Fruit fly (Drosophila melanogaster) whole organism, embryonic: ENCODE data around the gene TTLL5.

Experiments used
- Antp ChIP-seq: fragments of 200-800 bp; sonication (Bioruptor generic); optimal IDR thresholded peaks from 3 replicates; lab custom pipeline; 2016; ENCODE audit warnings: missing biosample characterization, missing genetic modification characterization
- CG10267 ChIP-seq: fragments of 200-800 bp; sonication (Bioruptor generic); optimal IDR thresholded peaks from 2 replicates; lab custom pipeline; 2018; ENCODE audit warnings: missing biosample characterization, mild to moderate bottlenecking, missing genetic modification characterization, moderate library complexity
- CG12659 ChIP-seq: fragments of 200-800 bp; sonication (Bioruptor generic); optimal IDR thresholded peaks from 3 replicates; lab custom pipeline; 2017; ENCODE audit warnings: mild to moderate bottlenecking, missing biosample characterization, missing genetic modification reagents, missing genetic modification characterization
- CG13123 ChIP-seq: fragments of 200-800 bp; sonication (Bioruptor generic); optimal IDR thresholded peaks from 2 replicates; lab custom pipeline; 2016; ENCODE audit warnings: missing biosample characterization, missing genetic modification characterization
- CG14014 ChIP-seq: fragments of 200-800 bp; sonication (Bioruptor generic); IDR thresholded peaks from 2 replicates; pipeline ENCODE4 v1.3.6; 2022; ENCODE audit warnings: missing biosample characterization, missing genetic modification characterization
- CG15073 ChIP-seq: fragments of 200-800 bp; sonication (Bioruptor generic); optimal IDR thresholded peaks from 2 replicates; lab custom pipeline; 2016; ENCODE audit warnings: missing biosample characterization, missing genetic modification characterization
- CG1603 ChIP-seq: fragments of 200-800 bp; sonication (Bioruptor generic); optimal IDR thresholded peaks from 2 replicates; lab custom pipeline; 2019; ENCODE audit warnings: missing biosample characterization, mild to moderate bottlenecking, missing genetic modification characterization, moderate library complexity
- CG16779 ChIP-seq: fragments of 200-800 bp; sonication (Bioruptor generic); IDR thresholded peaks from 2 replicates; pipeline ENCODE4 v1.3.6; 2022; ENCODE audit warnings: missing biosample characterization, missing genetic modification characterization
- CG16815 ChIP-seq: fragments of 200-800 bp; sonication (Bioruptor generic); optimal IDR thresholded peaks from 3 replicates; lab custom pipeline; 2017; ENCODE audit warnings: missing biosample characterization, mild to moderate bottlenecking, missing genetic modification characterization
- CG17912 ChIP-seq: fragments of 200-800 bp; sonication (Bioruptor generic); optimal IDR thresholded peaks from 2 replicates; lab custom pipeline; 2018; ENCODE audit warnings: missing biosample characterization, mild to moderate bottlenecking, missing genetic modification characterization
- CG2116 ChIP-seq: fragments of 200-800 bp; sonication (Bioruptor generic); optimal IDR thresholded peaks from 3 replicates; lab custom pipeline; 2018; ENCODE audit warnings: missing biosample characterization, mild to moderate bottlenecking, missing genetic modification characterization
- CG2202 ChIP-seq: fragments of 200-800 bp; sonication (Bioruptor generic); optimal IDR thresholded peaks from 2 replicates; lab custom pipeline; 2018; ENCODE audit warnings: missing biosample characterization, mild to moderate bottlenecking, missing genetic modification characterization
- CG30431 ChIP-seq: fragments of 200-800 bp; sonication (Bioruptor generic); optimal IDR thresholded peaks from 2 replicates; lab custom pipeline; 2017; ENCODE audit warnings: missing biosample characterization, missing genetic modification characterization
- CG33557 ChIP-seq: fragments of 200-800 bp; sonication (Bioruptor generic); optimal IDR thresholded peaks from 2 replicates; lab custom pipeline; 2019; ENCODE audit warnings: missing biosample characterization, mild to moderate bottlenecking, missing genetic modification characterization, moderate library complexity
- CG4360 ChIP-seq: fragments of 200-800 bp; sonication (Bioruptor generic); IDR thresholded peaks from 2 replicates; pipeline ENCODE4 v1.3.6; 2022; ENCODE audit warnings: missing biosample characterization, missing genetic modification characterization
- CG4820 ChIP-seq: fragments of 200-800 bp; sonication (Bioruptor generic); optimal IDR thresholded peaks from 3 replicates; lab custom pipeline; 2016; ENCODE audit warnings: missing biosample characterization, missing genetic modification characterization
- CG6254 ChIP-seq: fragments of 200-800 bp; sonication (Bioruptor generic); optimal IDR thresholded peaks from 3 replicates; lab custom pipeline; 2017; ENCODE audit warnings: mild to moderate bottlenecking, missing biosample characterization, missing genetic modification reagents, missing genetic modification characterization
- CG6791 ChIP-seq: fragments of 200-800 bp; sonication (Bioruptor generic); IDR thresholded peaks from 3 replicates; pipeline ENCODE4 v1.3.6; 2022; ENCODE audit warnings: missing biosample characterization, missing genetic modification characterization; ENCODE audit not compliant: partially characterized antibody
- CG8281 ChIP-seq: fragments of 200-800 bp; sonication (Bioruptor generic); optimal IDR thresholded peaks from 2 replicates; lab custom pipeline; 2018; ENCODE audit warnings: missing biosample characterization, mild to moderate bottlenecking, missing genetic modification characterization, moderate library complexity
- CG8290 ChIP-seq, 3 experiments: fragments of 200-800 bp; sonication (Bioruptor generic); optimal IDR thresholded peaks; 2 replicates each; lab custom pipeline; 2016 to 2019; ENCODE audit warnings: missing biosample characterization in 3 of 3, missing genetic modification characterization in 3 of 3, mild to moderate bottlenecking in 2 of 3, moderate library complexity in 1 of 3
- CkIIα-i1 ChIP-seq: fragments of 200-800 bp; sonication (Bioruptor generic); IDR thresholded peaks from 2 replicates; pipeline ENCODE4 v1.3.6; 2022; ENCODE audit warnings: missing biosample characterization, missing genetic modification characterization
- Dref ChIP-seq: fragments of 200-800 bp; sonication (Bioruptor generic); IDR thresholded peaks from 2 replicates; pipeline ENCODE4 v1.3.6; 2022; ENCODE audit warnings: missing biosample characterization, missing genetic modification characterization
- E2f2 ChIP-seq: fragments of 200-800 bp; sonication (Bioruptor generic); IDR thresholded peaks from 2 replicates; pipeline ENCODE4 v1.3.6; 2022; ENCODE audit warnings: missing biosample characterization, missing genetic modification characterization
- Ets97D ChIP-seq: fragments of 200-800 bp; sonication (Bioruptor generic); optimal IDR thresholded peaks from 3 replicates; lab custom pipeline; 2016; ENCODE audit warnings: missing biosample characterization, missing genetic modification characterization
- HmgZ ChIP-seq: fragments of 200-800 bp; sonication (Bioruptor generic); optimal IDR thresholded peaks from 2 replicates; lab custom pipeline; 2018; ENCODE audit warnings: missing biosample characterization, mild to moderate bottlenecking, missing genetic modification characterization
- Lpt ChIP-seq: fragments of >200 bp; optimal IDR thresholded peaks from 2 replicates; lab custom pipeline; 2018; ENCODE audit warnings: missing biosample characterization, missing genetic modification characterization
- NfI ChIP-seq: fragments of 200-800 bp; sonication (Bioruptor generic); optimal IDR thresholded peaks from 3 replicates; lab custom pipeline; 2018; ENCODE audit warnings: missing biosample characterization, mild to moderate bottlenecking, missing genetic modification characterization, moderate library complexity
- Optix ChIP-seq: fragments of 200-800 bp; sonication (Bioruptor generic); IDR thresholded peaks from 3 replicates; pipeline ENCODE4 v1.3.6; 2022; ENCODE audit warnings: missing biosample characterization, missing genetic modification characterization
- Pdp1 ChIP-seq, 2 experiments: fragments of 200-800 bp; sonication (Bioruptor generic); optimal IDR thresholded peaks; 3 replicates each; lab custom pipeline; 2016; ENCODE audit warnings: missing biosample characterization in 2 of 2, missing genetic modification characterization in 2 of 2, mild to moderate bottlenecking in 1 of 2, moderate library complexity in 1 of 2
- Scr ChIP-seq: fragments of 200-800 bp; sonication (Bioruptor generic); IDR thresholded peaks from 2 replicates; pipeline ENCODE4 v1.3.6; 2022; ENCODE audit warnings: missing biosample characterization, missing genetic modification characterization; ENCODE audit not compliant: partially characterized antibody
- Xrp1 ChIP-seq: fragments of 200-800 bp; sonication (Bioruptor generic); IDR thresholded peaks from 2 replicates; pipeline ENCODE4 v1.3.6; 2022; ENCODE audit warnings: missing biosample characterization, missing genetic modification characterization
- aop ChIP-seq: fragments of 200-800 bp; sonication (Bioruptor generic); IDR thresholded peaks from 2 replicates; pipeline ENCODE4 v1.3.6; 2022; ENCODE audit warnings: missing biosample characterization, missing genetic modification characterization
- az2 ChIP-seq: fragments of 200-800 bp; sonication (Bioruptor generic); optimal IDR thresholded peaks from 3 replicates; lab custom pipeline; 2016; ENCODE audit warnings: missing biosample characterization, missing genetic modification characterization
- caup ChIP-seq: fragments of 200-800 bp; sonication (Bioruptor generic); optimal IDR thresholded peaks from 3 replicates; lab custom pipeline; 2017; ENCODE audit warnings: missing biosample characterization, mild to moderate bottlenecking, missing genetic modification characterization, moderate library complexity; ENCODE audit not compliant: severe bottlenecking
- crc ChIP-seq: fragments of 200-800 bp; sonication (Bioruptor generic); optimal IDR thresholded peaks from 2 replicates; lab custom pipeline; 2016; ENCODE audit warnings: missing biosample characterization, missing genetic modification characterization
- crp ChIP-seq, 2 experiments: fragments of 200-800 bp; sonication (Bioruptor generic); optimal IDR thresholded peaks; 2 replicates in 1 of 2; 3 replicates in 1 of 2; lab custom pipeline; 2017; ENCODE audit warnings: missing biosample characterization in 2 of 2, missing genetic modification characterization in 2 of 2, mild to moderate bottlenecking in 1 of 2, moderate library complexity in 1 of 2
- disco-r ChIP-seq: fragments of 200-800 bp; sonication (Bioruptor generic); optimal IDR thresholded peaks from 2 replicates; lab custom pipeline; 2016; ENCODE audit warnings: missing biosample characterization, missing genetic modification characterization
- fd102C ChIP-seq: fragments of 200-800 bp; sonication (Bioruptor generic); optimal IDR thresholded peaks from 2 replicates; lab custom pipeline; 2018; ENCODE audit warnings: missing biosample characterization, mild to moderate bottlenecking, missing genetic modification characterization, moderate library complexity
- gfzf ChIP-seq: fragments of 200-800 bp; sonication (Bioruptor generic); optimal IDR thresholded peaks from 2 replicates; lab custom pipeline; 2016; ENCODE audit warnings: missing biosample characterization, mild to moderate bottlenecking, missing genetic modification characterization, moderate library complexity
- grau ChIP-seq: fragments of 200-800 bp; optimal IDR thresholded peaks from 3 replicates; lab custom pipeline; 2019; ENCODE audit warnings: missing biosample characterization, mild to moderate bottlenecking, missing genetic modification characterization, moderate library complexity
- lilli ChIP-seq: fragments of 200-800 bp; sonication (Bioruptor generic); optimal IDR thresholded peaks from 3 replicates; lab custom pipeline; 2016; ENCODE audit warnings: missing biosample characterization, missing genetic modification characterization
- lmd ChIP-seq: fragments of 200-800 bp; sonication (Bioruptor generic); IDR thresholded peaks from 2 replicates; pipeline ENCODE4 v1.3.6; 2022; ENCODE audit warnings: missing biosample characterization, missing genetic modification characterization
- mam ChIP-seq: fragments of 200-800 bp; sonication (Bioruptor generic); optimal IDR thresholded peaks from 3 replicates; lab custom pipeline; 2016; ENCODE audit warnings: missing biosample characterization, missing genetic modification characterization
- org-1 ChIP-seq: fragments of 200-800 bp; sonication (Bioruptor generic); optimal IDR thresholded peaks from 2 replicates; lab custom pipeline; 2017; ENCODE audit warnings: missing biosample characterization, missing genetic modification characterization
- pita ChIP-seq: fragments of 200-800 bp; sonication (Bioruptor generic); optimal IDR thresholded peaks from 2 replicates; lab custom pipeline; 2017; ENCODE audit warnings: missing biosample characterization, mild to moderate bottlenecking, missing genetic modification characterization
- salm ChIP-seq: fragments of 200-800 bp; sonication (Bioruptor generic); optimal IDR thresholded peaks from 2 replicates; lab custom pipeline; 2018; ENCODE audit warnings: missing biosample characterization, mild to moderate bottlenecking, missing genetic modification characterization
- schlank ChIP-seq: fragments of 200-800 bp; sonication (Bioruptor generic); optimal IDR thresholded peaks from 2 replicates; lab custom pipeline; 2018; ENCODE audit warnings: missing biosample characterization, mild to moderate bottlenecking, missing genetic modification characterization
- sens ChIP-seq: fragments of 200-800 bp; sonication (Bioruptor generic); peaks from one replicate; lab custom pipeline; 2016; ENCODE audit warnings: missing biosample characterization, missing genetic modification characterization
- slou ChIP-seq: fragments of 200-800 bp; sonication (Bioruptor generic); optimal IDR thresholded peaks from 3 replicates; lab custom pipeline; 2016; ENCODE audit warnings: missing biosample characterization, missing genetic modification characterization
- sob ChIP-seq: fragments of 200-800 bp; sonication (Bioruptor generic); IDR thresholded peaks from 2 replicates; pipeline ENCODE4 v1.3.6; 2022; ENCODE audit warnings: missing biosample characterization, missing genetic modification characterization
- wdn ChIP-seq: fragments of 200-800 bp; sonication (Bioruptor generic); IDR thresholded peaks from 2 replicates; pipeline ENCODE4 v1.3.6; 2022; ENCODE audit warnings: missing biosample characterization, missing genetic modification characterization

Gene TTLL5

dm6 chr3R:25074558-25074964, 48.2 kb downstream of the TTLL5 start, which contains the start of the genes shams and CG11920 (continued):
- TF ChIP-seq CG17912 (GFP tag; lab: Kevin White, UChicago) (no peak), CG4820 (GFP tag; lab: Kevin White, UChicago) (no peak), CG16779 (GFP tag; lab: Robert Waterston, UW) (no peak), org-1 (GFP tag; lab: Kevin White, UChicago) (no peak), az2 (GFP tag; lab: Kevin White, UChicago) (peak; percentile 2), Ets97D (peak; percentile 9), CG2116 (peak; percentile 80), sob (no peak), Xrp1 (GFP tag; lab: Robert Waterston, UW) (no peak), slou (no peak), CG14014 (GFP tag; lab: Robert Waterston, UW) (no peak), E2f2 (GFP tag; lab: Robert Waterston, UW) (peak; percentile 45; the same call in 1 of the 2 replicates), CG33557 (GFP tag; lab: Kevin White, UChicago) (no peak), CG6254 (GFP tag; lab: Kevin White, UChicago) (no peak), CG8290 (GFP tag; optimal IDR thresholded peaks at IDR 0.05; lab: Kevin White, UChicago) (peak; percentile 20), CG8290 (tag; optimal IDR thresholded peaks at IDR 0.05; lab: Kevin White, UChicago) (peak in 1 of 2 experiments; percentile 16), aop (GFP tag; lab: Robert Waterston, UW) (no peak), NfI (GFP tag; lab: Kevin White, UChicago) (no peak), crp (GFP tag; optimal IDR thresholded peaks at IDR 0.05; lab: Kevin White, UChicago) (peak in 1 of 2 experiments; percentile 73), CG16815 (GFP tag; lab: Kevin White, UChicago) (no peak), sens (peak; percentile 80), CG10267 (tag; lab: Kevin White, UChicago) (peak; percentile 47), gfzf (no peak), lmd (GFP tag; lab: Robert Waterston, UW) (no peak), CG2202 (tag; lab: Kevin White, UChicago) (no peak), Pdp1 (GFP tag; optimal IDR thresholded peaks at IDR 0.05; lab: Kevin White, UChicago) (no peak), mam (GFP tag; lab: Kevin White, UChicago) (no peak), fd102C (GFP tag; lab: Kevin White, UChicago) (no peak), Scr (GFP tag; lab: Robert Waterston, UW) (peak; percentile 66), Antp (no peak), CG4360 (GFP tag; lab: Robert Waterston, UW) (no peak), schlank (tag; lab: Kevin White, UChicago) (no peak), lilli (GFP tag; lab: Kevin White, UChicago) (peak; percentile 29), CG13123 (no peak), salm (tag; lab: Kevin White, UChicago) (no peak), CG12659 (GFP tag; lab: Kevin White, UChicago) (peak; percentile 54), wdn (no peak), pita (no peak), caup (no peak), CkIIα-i1 (no peak), Lpt (GFP tag; lab: Kevin White, UChicago) (no peak), CG30431 (GFP tag; lab: Kevin White, UChicago) (no peak), disco-r (no peak), CG8281 (tag; lab: Kevin White, UChicago) (no peak), crc (GFP tag; lab: Kevin White, UChicago) (no peak), Dref (GFP tag; lab: Robert Waterston, UW) (peak; percentile 71), HmgZ (tag; lab: Kevin White, UChicago) (peak; percentile 23), CG6791 (GFP tag; lab: Robert Waterston, UW) (0 out of 3 replicates have a peak, but pooled peaks have one; percentile 39), CG15073 (no peak), Optix (no peak), CG1603 (tag; lab: Kevin White, UChicago) (peak; percentile 98), grau (peak; percentile 32)
